Worm (Caenorhabditis elegans) whole organism, L4/young adult: ENCODE data around the gene rpoa-12.
"Not testable (repeated sequence)": the region's sequence is repeated elsewhere in the genome, so short reads cannot be mapped to it uniquely, and the experiment has no call there.

Experiments
- W03F9.2 ChIP-seq: fragments of 150-350 bp; optimal IDR thresholded peaks from 2 replicates; lab custom pipeline; 2014; ENCODE audit warnings: missing biosample characterization, missing genetic modification characterization
- dao-5 ChIP-seq: sonication (generic microtip); optimal IDR thresholded peaks from 2 replicates; lab custom pipeline; 2016; ENCODE audit warnings: missing genotype, missing genetic modification characterization, moderate library complexity, missing compliant biosample characterization
- him-1 ChIP-seq: sonication (generic microtip); optimal IDR thresholded peaks from 2 replicates; lab custom pipeline; 2016; ENCODE audit warnings: missing genotype, missing genetic modification reagents, missing genetic modification characterization, missing compliant biosample characterization

ce11 chrV:14463087-14463486 is 40.0 kb upstream of the rpoa-12 start, which contains the start of gene F08H9.3:
- TF ChIP-seq W03F9.2 (tag; lab: Kevin White, UChicago); him-1; dao-5 (tag; lab: Kevin White, UChicago): not testable (repeated sequence)
